Worm (Caenorhabditis elegans) whole organism, young adult: Measurements from ENCODE around the gene nspb-6.

Source experiments
- B0336.3 ChIP-seq: fragments of 200-800 bp; sonication (Bioruptor generic); IDR thresholded peaks from 2 replicates; pipeline ENCODE4 v1.3.6; 2022; ENCODE audit warnings: missing genetic modification characterization, missing compliant biosample characterization
- C06A6.2 ChIP-seq: fragments of 200-800 bp; sonication (Bioruptor generic); conservative IDR thresholded peaks from 2 replicates; pipeline ENCODE4 v1.3.6; 2022; ENCODE audit warnings: missing genetic modification characterization, missing compliant biosample characterization
- F10E7.11 ChIP-seq: sonication (generic microtip); optimal IDR thresholded peaks from 2 replicates; lab custom pipeline; 2017; ENCODE audit warnings: mild to moderate bottlenecking, missing genetic modification characterization, moderate library complexity, missing compliant biosample characterization
- F33H1.4 ChIP-seq: fragments of 200-800 bp; sonication (Bioruptor generic); IDR thresholded peaks from 2 replicates; pipeline ENCODE4 v1.3.6; 2022; ENCODE audit warnings: missing genetic modification reagents, missing genetic modification characterization, missing compliant biosample characterization
- F49E8.2 ChIP-seq: sonication (generic microtip); optimal IDR thresholded peaks from 3 replicates; lab custom pipeline; 2017; ENCODE audit warnings: missing genetic modification characterization, mild to moderate bottlenecking, missing compliant biosample characterization, antibody characterized with exemption, moderate library complexity; ENCODE audit not compliant: insufficient read depth
- F55B11.4 ChIP-seq: sonication (generic microtip); optimal IDR thresholded peaks from 2 replicates; lab custom pipeline; 2016; ENCODE audit warnings: missing compliant biosample characterization, missing genetic modification characterization, borderline replicate concordance; ENCODE audit not compliant: insufficient read depth
- T07F8.4 ChIP-seq: sonication (generic microtip); optimal IDR thresholded peaks from 2 replicates; lab custom pipeline; 2016; ENCODE audit warnings: mild to moderate bottlenecking, missing genetic modification characterization, moderate library complexity, missing compliant biosample characterization
- Y95B8A.8 ChIP-seq: fragments of 200-800 bp; sonication (Bioruptor generic); IDR thresholded peaks from 2 replicates; pipeline ENCODE4 v1.3.6; 2022; ENCODE audit warnings: missing genetic modification reagents, missing genetic modification characterization, missing compliant biosample characterization
- akir-1 ChIP-seq: fragments of 200-800 bp; sonication (Bioruptor generic); optimal IDR thresholded peaks from 2 replicates; lab custom pipeline; 2018; ENCODE audit warnings: mild to moderate bottlenecking, missing genetic modification characterization, moderate library complexity, missing compliant biosample characterization
- aptf-2 ChIP-seq: fragments of 200-800 bp; sonication (Bioruptor generic); conservative IDR thresholded peaks from 2 replicates; pipeline ENCODE4 v1.3.6; 2022; ENCODE audit warnings: missing genetic modification reagents, missing genetic modification characterization, missing compliant biosample characterization
- attf-6 ChIP-seq: fragments of 200-800 bp; sonication (Bioruptor generic); IDR thresholded peaks from 2 replicates; pipeline ENCODE4 v1.3.6; 2022; ENCODE audit warnings: missing genetic modification reagents, missing genetic modification characterization, missing compliant biosample characterization
- ceh-100 ChIP-seq: fragments of 200-800 bp; sonication (Bioruptor generic); IDR thresholded peaks from 2 replicates; pipeline ENCODE4 v1.3.6; 2022; ENCODE audit warnings: missing genetic modification reagents, missing genetic modification characterization, missing compliant biosample characterization
- ceh-27 ChIP-seq: fragments of 200-800 bp; sonication (Bioruptor generic); optimal IDR thresholded peaks from 2 replicates; lab custom pipeline; 2018; ENCODE audit warnings: mild to moderate bottlenecking, missing genetic modification characterization, moderate library complexity, missing compliant biosample characterization
- ceh-58 ChIP-seq: fragments of 200-800 bp; sonication (Bioruptor generic); IDR thresholded peaks from 2 replicates; pipeline ENCODE4 v1.3.6; 2022; ENCODE audit warnings: missing genetic modification characterization, missing compliant biosample characterization
- ceh-79 ChIP-seq: sonication (generic microtip); optimal IDR thresholded peaks from 2 replicates; lab custom pipeline; 2017; ENCODE audit warnings: mild to moderate bottlenecking, missing genetic modification characterization, missing compliant biosample characterization
- dox-1 ChIP-seq: fragments of 200-800 bp; sonication (Bioruptor generic); IDR thresholded peaks from 2 replicates; pipeline ENCODE4 v1.3.6; 2022; ENCODE audit warnings: missing genetic modification reagents, missing genetic modification characterization, missing compliant biosample characterization
- efl-1 ChIP-seq: fragments of 150-350 bp; optimal IDR thresholded peaks from 2 replicates; lab custom pipeline; 2014; ENCODE audit warnings: missing biosample characterization, missing genetic modification reagents, missing genetic modification characterization
- egl-44 ChIP-seq: fragments of 200-800 bp; sonication (Bioruptor generic); IDR thresholded peaks from 2 replicates; pipeline ENCODE4 v1.3.6; 2022; ENCODE audit warnings: missing genetic modification reagents, missing genetic modification characterization, missing compliant biosample characterization
- ets-4 ChIP-seq: fragments of 200-800 bp; sonication (Bioruptor generic); optimal IDR thresholded peaks from 2 replicates; lab custom pipeline; 2018; ENCODE audit warnings: mild to moderate bottlenecking, missing genetic modification characterization, missing compliant biosample characterization
- fkh-3 ChIP-seq: sonication (generic microtip); optimal IDR thresholded peaks from 2 replicates; lab custom pipeline; 2016; ENCODE audit warnings: mild to moderate bottlenecking, missing genetic modification characterization, missing compliant biosample characterization
- hlh-12 ChIP-seq: sonication (generic microtip); optimal IDR thresholded peaks from 2 replicates; lab custom pipeline; 2016; ENCODE audit warnings: missing genetic modification characterization, missing compliant biosample characterization
- lag-1 ChIP-seq: fragments of 200-800 bp; sonication (Bioruptor generic); IDR thresholded peaks from 2 replicates; pipeline ENCODE4 v1.3.6; 2022; ENCODE audit warnings: missing genetic modification reagents, missing genetic modification characterization, missing compliant biosample characterization
- let-526 ChIP-seq: fragments of 200-800 bp; sonication (Bioruptor generic); IDR thresholded peaks from 2 replicates; pipeline ENCODE4 v1.3.6; 2022; ENCODE audit warnings: missing genetic modification reagents, missing genetic modification characterization, missing compliant biosample characterization
- lsl-1 ChIP-seq: fragments of 200-800 bp; sonication (Bioruptor generic); optimal IDR thresholded peaks from 2 replicates; lab custom pipeline; 2018; ENCODE audit warnings: mild to moderate bottlenecking, missing genetic modification characterization, moderate library complexity, missing compliant biosample characterization
- mel-28 ChIP-seq: sonication (generic microtip); optimal IDR thresholded peaks from 2 replicates; lab custom pipeline; 2016; ENCODE audit warnings: borderline replicate concordance, mild to moderate bottlenecking, missing genetic modification characterization, missing compliant biosample characterization
- mes-4 ChIP-seq: sonication (generic microtip); optimal IDR thresholded peaks from 2 replicates; lab custom pipeline; 2016; ENCODE audit warnings: missing genotype, missing genetic modification characterization, missing compliant biosample characterization
- mxl-1 ChIP-seq: sonication (generic microtip); optimal IDR thresholded peaks from 2 replicates; lab custom pipeline; 2016; ENCODE audit warnings: missing genetic modification characterization, missing compliant biosample characterization
- nfya-1 ChIP-seq: sonication (generic microtip); optimal IDR thresholded peaks from 2 replicates; lab custom pipeline; 2017; ENCODE audit warnings: antibody characterized with exemption, missing compliant biosample characterization, missing genetic modification characterization, borderline replicate concordance; ENCODE audit not compliant: insufficient read depth
- nfyb-1 ChIP-seq: fragments of 200-800 bp; sonication (Bioruptor generic); IDR thresholded peaks from 2 replicates; pipeline ENCODE4 v1.3.6; 2022; ENCODE audit warnings: missing genetic modification reagents, missing genetic modification characterization, missing compliant biosample characterization
- nhr-80 ChIP-seq: sonication (generic microtip); optimal IDR thresholded peaks from 2 replicates; lab custom pipeline; 2016; ENCODE audit warnings: missing genetic modification characterization, missing compliant biosample characterization
- pbrm-1 ChIP-seq: fragments of 200-800 bp; sonication (Bioruptor generic); IDR thresholded peaks from 2 replicates; pipeline ENCODE4 v1.3.6; 2022; ENCODE audit warnings: missing genetic modification reagents, missing genetic modification characterization, missing compliant biosample characterization
- pha-4 ChIP-seq: fragments of 150-350 bp; sonication (generic microtip); optimal IDR thresholded peaks from 2 replicates; lab custom pipeline; 2014; ENCODE audit warnings: missing biosample characterization, missing genetic modification reagents, missing genetic modification characterization
- rcor-1 ChIP-seq: fragments of 200-800 bp; sonication (Bioruptor generic); IDR thresholded peaks from 2 replicates; pipeline ENCODE4 v1.3.6; 2022; ENCODE audit warnings: missing genetic modification reagents, missing genetic modification characterization, missing compliant biosample characterization
- sea-2 ChIP-seq: fragments of 200-800 bp; sonication (Bioruptor generic); IDR thresholded peaks from 2 replicates; pipeline ENCODE4 v1.3.6; 2022; ENCODE audit warnings: missing genetic modification characterization, missing compliant biosample characterization
- snpc-1.1 ChIP-seq: sonication (generic microtip); optimal IDR thresholded peaks from 2 replicates; lab custom pipeline; 2017; ENCODE audit warnings: missing genetic modification characterization, mild to moderate bottlenecking, missing compliant biosample characterization, antibody characterized with exemption, moderate library complexity, missing genotype, missing genetic modification reagents; ENCODE audit not compliant: insufficient read depth
- snpc-3.4 ChIP-seq: sonication (generic microtip); optimal IDR thresholded peaks from 2 replicates; lab custom pipeline; 2017; ENCODE audit warnings: missing genetic modification characterization, mild to moderate bottlenecking, missing compliant biosample characterization, antibody characterized with exemption, moderate library complexity, missing genotype, missing genetic modification reagents
- sptf-2 ChIP-seq: fragments of 200-800 bp; sonication (Bioruptor generic); optimal IDR thresholded peaks from 2 replicates; lab custom pipeline; 2018; ENCODE audit warnings: mild to moderate bottlenecking, missing genetic modification characterization, missing compliant biosample characterization
- zfh-2 ChIP-seq: fragments of 200-800 bp; sonication (Bioruptor generic); conservative IDR thresholded peaks from 2 replicates; pipeline ENCODE4 v1.3.6; 2022; ENCODE audit warnings: missing genetic modification reagents, missing genetic modification characterization, missing compliant biosample characterization
- zim-3 ChIP-seq: sonication (generic microtip); optimal IDR thresholded peaks from 2 replicates; lab custom pipeline; 2017; ENCODE audit warnings: mild to moderate bottlenecking, missing genetic modification characterization, moderate library complexity, missing compliant biosample characterization
- ztf-18 ChIP-seq: sonication (generic microtip); optimal IDR thresholded peaks from 2 replicates; lab custom pipeline; 2016; ENCODE audit warnings: missing genotype, mild to moderate bottlenecking, missing genetic modification characterization, missing compliant biosample characterization
- ztf-22 ChIP-seq: fragments of 200-800 bp; sonication (Bioruptor generic); optimal IDR thresholded peaks from 2 replicates; lab custom pipeline; 2018; ENCODE audit warnings: mild to moderate bottlenecking, missing genetic modification characterization, moderate library complexity, missing compliant biosample characterization
- ztf-6 ChIP-seq: fragments of 200-800 bp; sonication (Bioruptor generic); IDR thresholded peaks from 2 replicates; pipeline ENCODE4 v1.3.6; 2022; ENCODE audit warnings: missing genetic modification reagents, missing genetic modification characterization, missing compliant biosample characterization

nspb-6 gene

ce11 chrIV:5915152-5915551 lies 19.9 kb downstream of the nspb-6 start:
- TF ChIP-seq ceh-58 (GFP tag; lab: Robert Waterston, UW) (no peak), ceh-27 (no peak), snpc-3.4 (no peak), pha-4 (tag; lab: Kevin White, UChicago) (no peak), F55B11.4 (tag; lab: Kevin White, UChicago) (no peak), nfya-1 (tag; lab: Kevin White, UChicago) (no peak), F49E8.2 (tag; lab: Kevin White, UChicago) (no peak), pbrm-1 (no peak), zim-3 (tag; lab: Kevin White, UChicago) (no peak), let-526 (GFP tag; lab: Robert Waterston, UW) (no peak), ztf-18 (tag; lab: Kevin White, UChicago) (no peak), mel-28 (tag; lab: Kevin White, UChicago) (no peak), ets-4 (GFP tag; lab: Kevin White, UChicago) (no peak), lag-1 (GFP tag; lab: Robert Waterston, UW) (no peak), ztf-22 (GFP tag; lab: Kevin White, UChicago) (no peak)

ce11 chrIV:5917026-5917425 lies 21.7 kb downstream of the nspb-6 start, which contains the start of gene dhhc-13:
Gene dhhc-13, plus strand, starts transcription at chrIV:5917326.
- TF ChIP-seq nhr-80 (tag; lab: Kevin White, UChicago) (no peak), lsl-1 (GFP tag; lab: Kevin White, UChicago) (no peak), sptf-2 (GFP tag; lab: Kevin White, UChicago) (no peak), zim-3 (tag; lab: Kevin White, UChicago) (no peak), efl-1 (GFP tag; lab: Kevin White, UChicago) (no peak), zfh-2 (GFP tag; lab: Robert Waterston, UW) (no peak), snpc-1.1 (tag; lab: Kevin White, UChicago) (no peak), T07F8.4 (tag; lab: Kevin White, UChicago) (no peak)

ce11 chrIV:5923112-5923511 lies 27.8 kb downstream of the nspb-6 start:
- TF ChIP-seq fkh-3 (tag; lab: Kevin White, UChicago) (no peak), aptf-2 (GFP tag; lab: Robert Waterston, UW) (no peak), F33H1.4 (GFP tag; lab: Robert Waterston, UW) (no peak), nhr-80 (tag; lab: Kevin White, UChicago) (no peak), attf-6 (no peak), B0336.3 (GFP tag; lab: Robert Waterston, UW) (no peak), ceh-27 (no peak), mxl-1 (tag; lab: Kevin White, UChicago) (no peak), hlh-12 (tag; lab: Kevin White, UChicago) (no peak), pha-4 (tag; lab: Kevin White, UChicago) (no peak)

ce11 chrIV:5924241-5924640 lies 29.0 kb downstream of the nspb-6 start:
- TF ChIP-seq ztf-6 (GFP tag; lab: Robert Waterston, UW) (no peak), egl-44 (GFP tag; lab: Robert Waterston, UW) (no peak), F10E7.11 (tag; lab: Kevin White, UChicago) (no peak), pbrm-1 (no peak), ceh-79 (no peak), C06A6.2 (GFP tag; lab: Robert Waterston, UW) (no peak), akir-1 (GFP tag; lab: Kevin White, UChicago) (no peak), F49E8.2 (tag; lab: Kevin White, UChicago) (no peak), Y95B8A.8 (GFP tag; lab: Robert Waterston, UW) (no peak), sea-2 (no peak), dox-1 (GFP tag; lab: Robert Waterston, UW) (no peak), nfyb-1 (GFP tag; lab: Robert Waterston, UW) (no peak), lsl-1 (GFP tag; lab: Kevin White, UChicago) (no peak), mes-4 (tag; lab: Kevin White, UChicago) (no peak), ceh-100 (GFP tag; lab: Robert Waterston, UW) (no peak), rcor-1 (GFP tag; lab: Robert Waterston, UW) (no peak)
- TF ChIP-seq, all 124 proteins: peak for 0
